Fruit fly (Drosophila melanogaster) whole organism, pupa: ENCODE results near the gene CG12194.

Experiments
- CG10348 ChIP-seq: fragments of 200-800 bp; sonication (Bioruptor generic); IDR thresholded peaks from 2 replicates; pipeline ENCODE4 v1.3.6; 2022; ENCODE audit warnings: missing biosample characterization, missing genetic modification characterization
- CG34367 ChIP-seq: fragments of 200-800 bp; sonication (Bioruptor generic); optimal IDR thresholded peaks from 2 replicates; lab custom pipeline; 2018; ENCODE audit warnings: missing biosample characterization, mild to moderate bottlenecking, missing genetic modification characterization
- EcR ChIP-seq: fragments of 200-800 bp; sonication (Bioruptor generic); optimal IDR thresholded peaks from 3 replicates; lab custom pipeline; 2019; ENCODE audit warnings: missing biosample characterization, missing genetic modification characterization, mild to moderate bottlenecking, moderate library complexity, missing genetic modification reagents
- rn ChIP-seq: fragments of 200-800 bp; sonication (Bioruptor generic); IDR thresholded peaks from 2 replicates; pipeline ENCODE4 v1.3.6; 2022; ENCODE audit warnings: missing biosample characterization, missing genetic modification characterization

- TF ChIP-seq EcR (GFP tag; lab: Kevin White, UChicago) (no peak), CG34367 (tag; lab: Kevin White, UChicago) (no peak), CG10348 (GFP tag; lab: Robert Waterston, UW) (no peak), rn (GFP tag; lab: Robert Waterston, UW) (no peak)
These were observed 30.2 kb downstream of the CG12194 start for dm6 chr2L:4868383-4868782.
